Worm (Caenorhabditis elegans) whole organism, L3 larva: ENCODE results near the gene acr-7.

Experiments used
- R02D3.7 ChIP-seq: fragments of 150-350 bp; optimal IDR thresholded peaks from 2 replicates; lab custom pipeline; 2014; ENCODE audit warnings: missing biosample characterization, missing genetic modification characterization
- egl-27 ChIP-seq: sonication (generic microtip); optimal IDR thresholded peaks from 4 replicates; lab custom pipeline; 2017; ENCODE audit warnings: missing biosample characterization, missing genetic modification reagents, missing genetic modification characterization
- egl-5 ChIP-seq: fragments of 150-350 bp; optimal IDR thresholded peaks from 2 replicates; lab custom pipeline; 2017; ENCODE audit warnings: missing biosample characterization, missing genetic modification reagents, missing genetic modification characterization, inconsistent platforms
- lin-39 ChIP-seq: fragments of 150-350 bp; optimal IDR thresholded peaks from 2 replicates; lab custom pipeline; 2018; ENCODE audit warnings: missing biosample characterization, missing genetic modification reagents, missing genetic modification characterization
- nhr-11 ChIP-seq: fragments of 150-350 bp; optimal IDR thresholded peaks from 2 replicates; lab custom pipeline; 2014; ENCODE audit warnings: missing biosample characterization, missing genetic modification characterization
- nhr-23 ChIP-seq: fragments of 150-350 bp; optimal IDR thresholded peaks from 2 replicates; lab custom pipeline; 2014; ENCODE audit warnings: missing biosample characterization, missing genetic modification reagents, missing genetic modification characterization
- nhr-237 ChIP-seq: fragments of 150-350 bp; optimal IDR thresholded peaks from 2 replicates; lab custom pipeline; 2014; ENCODE audit warnings: missing biosample characterization, missing genetic modification characterization
- skn-1 ChIP-seq: fragments of 150-350 bp; optimal IDR thresholded peaks from 2 replicates; lab custom pipeline; 2014; ENCODE audit warnings: missing biosample characterization, missing genetic modification characterization
- unc-39 ChIP-seq: sonication (generic microtip); optimal IDR thresholded peaks from 4 replicates; lab custom pipeline; 2017; ENCODE audit warnings: missing biosample characterization, missing genetic modification characterization
- ztf-11 ChIP-seq: fragments of 150-350 bp; optimal IDR thresholded peaks from 2 replicates; lab custom pipeline; 2014; ENCODE audit warnings: missing biosample characterization, missing genetic modification characterization

DNA sequence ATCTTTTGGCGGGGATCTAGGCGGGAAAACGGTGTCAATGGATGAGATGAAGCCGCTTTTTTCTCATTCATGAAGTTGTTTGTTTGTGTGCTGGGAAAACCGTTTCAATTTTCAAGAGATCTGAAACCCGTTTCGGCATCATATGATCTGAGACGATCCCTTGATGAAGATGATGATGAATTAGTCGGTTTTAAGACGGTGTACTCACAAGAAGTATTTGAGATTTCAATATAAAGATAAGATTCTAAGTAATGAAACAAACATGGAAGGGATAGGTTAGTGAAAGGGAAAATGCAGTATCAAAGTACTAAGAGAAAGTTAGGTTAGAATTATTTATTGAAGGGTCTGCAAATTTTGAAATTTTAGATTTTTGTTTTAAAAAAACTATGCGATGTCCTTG lies 41.4 kb downstream of the acr-7 start:
- TF ChIP-seq R02D3.7 (tag; lab: Kevin White, UChicago) (no peak), egl-5 (tag; lab: Kevin White, UChicago) (no peak), skn-1 (tag; lab: Kevin White, UChicago) (no peak), ztf-11 (tag; lab: Kevin White, UChicago) (no peak), lin-39 (tag; lab: Kevin White, UChicago) (no peak), nhr-237 (no peak), nhr-11 (tag; lab: Kevin White, UChicago) (no peak), nhr-23 (no peak), egl-27 (tag; lab: Kevin White, UChicago) (no peak), unc-39 (tag; lab: Kevin White, UChicago) (no peak)
